Worm (Caenorhabditis elegans): Measurements from ENCODE around the gene F20A1.6.

Gene F20A1.6

ce11 chrV:7060396-7060795, 33.4 kb upstream of the F20A1.6 start, which contains the start of the genes Y57E12AL.6 and Y57E12AL.1 (continued):
- TF ChIP-seq hrde-1 (tag; optimal IDR thresholded peaks at IDR 0.05; ENCODE audit: borderline replicate concordance) (no peak), let-607 (tag; optimal IDR thresholded peaks at IDR 0.05) (peak; percentile 33 to 82), attf-6 (GFP tag; IDR thresholded peaks at IDR 0.05) (no peak), ceh-79 (tag; optimal IDR thresholded peaks at IDR 0.05) (no peak), lsy-27 (tag; optimal IDR thresholded peaks at IDR 0.05; ENCODE audit: borderline replicate concordance, insufficient read depth) (no peak), attf-3 (GFP tag; conservative IDR thresholded peaks at IDR 0.05) (peak; percentile 51; the same call in 1 of the 2 replicates), F39B2.1 (GFP tag; IDR thresholded peaks at IDR 0.05) (no peak), chd-7 (tag; optimal IDR thresholded peaks at IDR 0.05) (no peak), hmg-20 (GFP tag; IDR thresholded peaks at IDR 0.05) (no peak), ccch-3 (GFP tag; optimal IDR thresholded peaks at IDR 0.05) (no peak), tbx-9 (tag; optimal IDR thresholded peaks at IDR 0.05; ENCODE audit: borderline replicate concordance) (no peak), repo-1 (tag; optimal IDR thresholded peaks at IDR 0.05) (peak; percentile 48), C06A6.2 (GFP tag; conservative IDR thresholded peaks at IDR 0.05) (0 out of 2 replicates have a peak, but pooled peaks have one; percentile 45), B0336.3 (GFP tag; IDR thresholded peaks at IDR 0.05) (peak; percentile 65; the same call in 1 of the 2 replicates), snpc-4 (GFP tag; optimal IDR thresholded peaks at IDR 0.05) (peak; percentile 58), snpc-4 (tag; optimal IDR thresholded peaks at IDR 0.05) (peak; percentile 73 to 83 (median 81)), ceh-58 (GFP tag; IDR thresholded peaks at IDR 0.05) (no peak), F33H1.4 (GFP tag; IDR thresholded peaks at IDR 0.05) (peak; percentile 55; the same call in 1 of the 2 replicates), B0019.2 (GFP tag; conservative IDR thresholded peaks at IDR 0.05) (no peak), dpl-1 (GFP tag; optimal IDR thresholded peaks at IDR 0.05) (peak; percentile 45), ztf-22 (GFP tag; optimal IDR thresholded peaks at IDR 0.05) (no peak), ets-4 (GFP tag; optimal IDR thresholded peaks at IDR 0.05) (no peak), sdz-38 (tag; optimal IDR thresholded peaks at IDR 0.05) (no peak), snpc-3.4 (tag; optimal IDR thresholded peaks at IDR 0.05) (peak; percentile 89), F22D6.2 (tag; optimal IDR thresholded peaks at IDR 0.05) (no peak), madf-3 (GFP tag; IDR thresholded peaks at IDR 0.05) (peak; percentile 72), ceh-100 (GFP tag; IDR thresholded peaks at IDR 0.05) (0 out of 2 replicates have a peak, but pooled peaks have one; percentile 11), T07F8.4 (tag; optimal IDR thresholded peaks at IDR 0.05) (no peak), lir-1 (GFP tag; conservative IDR thresholded peaks at IDR 0.05) (0 out of 2 replicates have a peak, but pooled peaks have one; percentile 24)

- no peak for TF ChIP-seq B0261.1 (tag; optimal IDR thresholded peaks at IDR 0.05)
- peak; percentile 13; the same call in 1 of the 2 replicates for TF ChIP-seq ekl-4 (GFP tag; IDR thresholded peaks at IDR 0.05)
- TF ChIP-seq chd-7 (tag; optimal IDR thresholded peaks at IDR 0.05), result no peak
- no peak for TF ChIP-seq ztf-6 (GFP tag; IDR thresholded peaks at IDR 0.05)
- no peak for TF ChIP-seq somi-1 (GFP tag; optimal IDR thresholded peaks at IDR 0.05)
- TF ChIP-seq lin-54 (GFP tag; optimal IDR thresholded peaks at IDR 0.05), result peak; percentile 18
- TF ChIP-seq madf-6 (GFP tag; IDR thresholded peaks at IDR 0.05), result peak; percentile 51; the same call in 1 of the 2 replicates
- 0 out of 2 replicates have a peak, but pooled peaks have one; percentile 31 for TF ChIP-seq hsf-1 (GFP tag; IDR thresholded peaks at IDR 0.05)
- TF ChIP-seq ZK185.1 (tag; optimal IDR thresholded peaks at IDR 0.05; ENCODE audit: poor library complexity, severe bottlenecking), result no peak
- TF ChIP-seq B0336.3 (GFP tag; IDR thresholded peaks at IDR 0.05), result peak; percentile 53
- TF ChIP-seq K11D2.4 (GFP tag; IDR thresholded peaks at IDR 0.05), result no peak
Observed at ce11 chrV:7059350-7059749, 32.4 kb upstream of the F20A1.6 start, which contains the start of gene mdt-6. Gene mdt-6, minus strand, starts transcription at chrV:7059624.

Data from whole organism, young adult.